Worm (Caenorhabditis elegans) whole organism, L2 larva: ENCODE measurements around the gene K10D11.6.
A peak's percentile ranks its signal among the peaks of the same experiment; 100 is the strongest.

ENCODE experiments used
- C34F6.9 ChIP-seq: fragments of 150-350 bp; optimal IDR thresholded peaks from 2 replicates; lab custom pipeline; 2014; ENCODE audit warnings: missing biosample characterization, missing genetic modification characterization
- F13H6.1 ChIP-seq: sonication (generic microtip); optimal IDR thresholded peaks from 2 replicates; lab custom pipeline; 2016; ENCODE audit warnings: missing genetic modification characterization, missing compliant biosample characterization
- R02D3.7 ChIP-seq: fragments of 150-350 bp; optimal IDR thresholded peaks from 2 replicates; lab custom pipeline; 2014; ENCODE audit warnings: missing biosample characterization, missing genetic modification characterization
- Y55F3AM.14 ChIP-seq: fragments of 200-800 bp; sonication (Bioruptor generic); optimal IDR thresholded peaks from 2 replicates; lab custom pipeline; 2018; ENCODE audit warnings: mild to moderate bottlenecking, missing genetic modification characterization, missing compliant biosample characterization
- ZK546.5 ChIP-seq: sonication (generic microtip); optimal IDR thresholded peaks from 2 replicates; lab custom pipeline; 2017; ENCODE audit warnings: missing biosample characterization, missing genetic modification characterization
- alr-1 ChIP-seq: fragments of 150-350 bp; optimal IDR thresholded peaks from 2 replicates; lab custom pipeline; 2014; ENCODE audit warnings: missing biosample characterization, missing genetic modification characterization
- aly-2 ChIP-seq: fragments of 150-350 bp; optimal IDR thresholded peaks from 2 replicates; lab custom pipeline; 2014; ENCODE audit warnings: missing biosample characterization, missing genetic modification characterization
- ama-1 ChIP-seq: fragments of 150-350 bp; optimal IDR thresholded peaks from 2 replicates; lab custom pipeline; 2018; ENCODE audit warnings: inconsistent platforms
- blmp-1 ChIP-seq: sonication (generic microtip); optimal IDR thresholded peaks from 2 replicates; lab custom pipeline; 2017; ENCODE audit warnings: missing genetic modification characterization, mild to moderate bottlenecking, missing compliant biosample characterization, antibody characterized with exemption, moderate library complexity; ENCODE audit not compliant: insufficient read depth
- ceh-16 ChIP-seq: fragments of 150-350 bp; optimal IDR thresholded peaks from 2 replicates; lab custom pipeline; 2014; ENCODE audit warnings: missing biosample characterization, missing genetic modification characterization
- ceh-82 ChIP-seq: fragments of 150-350 bp; optimal IDR thresholded peaks from 2 replicates; lab custom pipeline; 2014; ENCODE audit warnings: missing biosample characterization, missing genetic modification characterization
- crh-2 ChIP-seq: sonication (generic microtip); optimal IDR thresholded peaks from 2 replicates; lab custom pipeline; 2017; ENCODE audit warnings: missing biosample characterization, missing genetic modification characterization
- elt-1 ChIP-seq: fragments of 150-350 bp; optimal IDR thresholded peaks from 2 replicates; lab custom pipeline; 2014; ENCODE audit warnings: missing biosample characterization, missing genetic modification characterization
- fos-1 ChIP-seq: fragments of 150-350 bp; optimal IDR thresholded peaks from 2 replicates; lab custom pipeline; 2014; ENCODE audit warnings: missing biosample characterization, missing genetic modification characterization
- lin-11 ChIP-seq: fragments of 150-350 bp; sonication (generic microtip); optimal IDR thresholded peaks from 2 replicates; lab custom pipeline; 2014; ENCODE audit warnings: missing biosample characterization, missing genetic modification characterization, inconsistent platforms, mixed read lengths
- lin-39 ChIP-seq: fragments of 150-350 bp; optimal IDR thresholded peaks from 2 replicates; lab custom pipeline; 2014; ENCODE audit warnings: missing biosample characterization, missing genetic modification reagents, missing genetic modification characterization
- mbf-1 ChIP-seq: sonication (generic microtip); optimal IDR thresholded peaks from 2 replicates; lab custom pipeline; 2017; ENCODE audit warnings: missing biosample characterization, missing genetic modification characterization
- nhr-11 ChIP-seq: fragments of 150-350 bp; optimal IDR thresholded peaks from 2 replicates; lab custom pipeline; 2014; ENCODE audit warnings: missing biosample characterization, missing genetic modification characterization
- nhr-12 ChIP-seq: fragments of 150-350 bp; optimal IDR thresholded peaks from 2 replicates; lab custom pipeline; 2014; ENCODE audit warnings: missing biosample characterization, missing genetic modification characterization
- nhr-129 ChIP-seq: fragments of 150-350 bp; optimal IDR thresholded peaks from 2 replicates; lab custom pipeline; 2014; ENCODE audit warnings: missing biosample characterization, missing genetic modification characterization
- nhr-23 ChIP-seq: fragments of 150-350 bp; optimal IDR thresholded peaks from 2 replicates; lab custom pipeline; 2014; ENCODE audit warnings: missing biosample characterization, missing genetic modification reagents, missing genetic modification characterization
- nhr-237 ChIP-seq: fragments of 150-350 bp; optimal IDR thresholded peaks from 2 replicates; lab custom pipeline; 2014; ENCODE audit warnings: missing biosample characterization, missing genetic modification characterization
- nhr-6 ChIP-seq: fragments of 150-350 bp; optimal IDR thresholded peaks from 2 replicates; lab custom pipeline; 2014; ENCODE audit warnings: missing biosample characterization, missing genetic modification characterization
- nhr-77 ChIP-seq: fragments of 150-350 bp; optimal IDR thresholded peaks from 2 replicates; lab custom pipeline; 2014; ENCODE audit warnings: missing biosample characterization, missing genetic modification characterization
- sem-4 ChIP-seq: fragments of 150-350 bp; optimal IDR thresholded peaks from 2 replicates; lab custom pipeline; 2014; ENCODE audit warnings: missing biosample characterization, missing genetic modification reagents, missing genetic modification characterization
- sma-3 ChIP-seq: sonication (generic microtip); optimal IDR thresholded peaks from 2 replicates; lab custom pipeline; 2016; ENCODE audit warnings: missing genetic modification reagents, missing genetic modification characterization, missing compliant biosample characterization
- sma-9 ChIP-seq, 2 experiments: fragments of 150-350 bp in 1 of 2; sonication (generic microtip) in 1 of 2; optimal IDR thresholded peaks; 2 replicates each; lab custom pipeline; 2014 to 2016; ENCODE audit warnings: missing genetic modification characterization in 2 of 2, mild to moderate bottlenecking in 1 of 2, missing biosample characterization in 1 of 2, missing compliant biosample characterization in 1 of 2, missing genetic modification reagents in 1 of 2, moderate library complexity in 1 of 2
- snpc-4 ChIP-seq: fragments of 150-350 bp; optimal IDR thresholded peaks from 2 replicates; lab custom pipeline; 2014; ENCODE audit warnings: missing biosample characterization, missing genetic modification characterization
- unc-39 ChIP-seq: fragments of 150-350 bp; optimal IDR thresholded peaks from 2 replicates; lab custom pipeline; 2014; ENCODE audit warnings: missing biosample characterization, missing genetic modification characterization
- zag-1 ChIP-seq: fragments of 150-350 bp; optimal IDR thresholded peaks from 2 replicates; lab custom pipeline; 2014; ENCODE audit warnings: missing biosample characterization, missing genetic modification characterization
- ztf-1 ChIP-seq: fragments of 200-800 bp; sonication (Bioruptor generic); conservative IDR thresholded peaks from 2 replicates; pipeline ENCODE4 v1.3.6; 2022; ENCODE audit warnings: missing genetic modification characterization, missing compliant biosample characterization
- ztf-4 ChIP-seq: fragments of 150-350 bp; optimal IDR thresholded peaks from 2 replicates; lab custom pipeline; 2014; ENCODE audit warnings: missing biosample characterization, missing genetic modification characterization

Gene K10D11.6

DNA sequence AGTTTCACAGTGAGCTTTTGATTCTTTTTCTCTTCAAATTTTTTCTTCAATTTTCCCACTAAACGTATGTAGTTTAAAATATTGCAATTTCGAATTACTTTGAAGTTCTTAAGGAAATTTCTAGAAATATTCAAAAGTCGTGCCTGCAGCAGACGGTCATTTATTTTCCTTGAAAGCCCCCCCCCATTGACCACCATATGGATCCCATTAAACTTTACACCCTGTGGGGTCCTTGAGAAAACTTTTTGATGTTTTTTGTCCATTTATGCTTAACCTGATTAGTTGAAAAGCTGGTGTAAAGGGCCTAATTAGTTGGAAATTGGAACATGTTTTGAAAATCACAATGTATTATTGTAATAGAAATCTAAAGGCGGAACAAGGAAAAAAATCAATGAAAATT, 20.3 kb upstream of the K10D11.6 start:
- TF ChIP-seq nhr-12 (tag; lab: Kevin White, UChicago), result no peak
- no peak for TF ChIP-seq F13H6.1 (tag; lab: Kevin White, UChicago)
- no peak for TF ChIP-seq nhr-11 (tag; lab: Kevin White, UChicago)
- TF ChIP-seq nhr-77, result no peak
- no peak for TF ChIP-seq aly-2 (tag; lab: Kevin White, UChicago)
- TF ChIP-seq nhr-23 (tag; lab: Kevin White, UChicago), result no peak
- TF ChIP-seq nhr-237 (tag; lab: Kevin White, UChicago), result no peak
- TF ChIP-seq snpc-4 (tag; lab: Kevin White, UChicago), result no peak
- no peak for TF ChIP-seq mbf-1 (tag; lab: Kevin White, UChicago)
- TF ChIP-seq alr-1 (tag; lab: Kevin White, UChicago), result no peak
- no peak for TF ChIP-seq crh-2
- no peak for TF ChIP-seq ceh-16
- no peak for TF ChIP-seq nhr-6 (tag; lab: Kevin White, UChicago)
- TF ChIP-seq ztf-4 (tag; lab: Kevin White, UChicago), result no peak
- TF ChIP-seq nhr-129 (tag; lab: Kevin White, UChicago), result no peak
- no peak for TF ChIP-seq zag-1 (tag; lab: Kevin White, UChicago)
- no peak for TF ChIP-seq ama-1 (lab: Kevin White, UChicago)
- no peak for TF ChIP-seq ZK546.5 (tag; lab: Kevin White, UChicago)

- TF ChIP-seq fos-1 (tag; lab: Kevin White, UChicago) (peak; percentile 6), sma-9 (GFP tag; optimal IDR thresholded peaks at IDR 0.05; lab: Kevin White, UChicago) (peak; percentile 57), sma-9 (tag; optimal IDR thresholded peaks at IDR 0.05; lab: Kevin White, UChicago) (no peak), sma-3 (no peak), crh-2 (peak; percentile 3)
Observed at ce11 chrIV:13008405-13009208, 19.4 kb upstream of the K10D11.6 start, which contains the start of gene mbk-2. Gene mbk-2, plus strand, starts transcription at chrIV:13009158.

DNA sequence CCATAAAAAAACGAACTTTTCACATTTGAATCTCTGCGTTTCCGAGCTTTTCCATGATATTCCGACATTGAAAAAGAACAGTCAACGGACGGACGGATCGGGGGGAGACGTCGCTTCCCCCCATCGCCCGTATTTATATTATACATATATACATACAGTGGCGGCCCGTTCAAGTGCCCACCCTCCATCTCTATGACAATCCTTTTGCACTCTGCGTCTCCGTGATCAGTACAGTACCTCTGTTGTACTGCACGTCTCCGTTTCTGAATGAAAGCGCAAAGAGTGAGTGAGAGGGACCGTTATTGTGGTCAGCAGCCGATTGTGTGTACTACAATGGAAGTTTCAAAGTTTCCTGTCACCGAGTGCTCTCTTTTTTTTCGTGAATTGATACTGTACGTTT, 9.8 kb upstream of the K10D11.6 start:
- TF ChIP-seq unc-39 (tag; lab: Kevin White, UChicago) (no peak), Y55F3AM.14 (GFP tag; lab: Kevin White, UChicago) (no peak), lin-11 (tag; lab: Kevin White, UChicago) (no peak), aly-2 (tag; lab: Kevin White, UChicago) (no peak), ztf-1 (GFP tag; lab: Robert Waterston, UW) (no peak), sma-9 (GFP tag; optimal IDR thresholded peaks at IDR 0.05; lab: Kevin White, UChicago) (no peak), sma-9 (tag; optimal IDR thresholded peaks at IDR 0.05; lab: Kevin White, UChicago) (no peak), C34F6.9 (no peak), nhr-12 (tag; lab: Kevin White, UChicago) (no peak), sem-4 (tag; lab: Kevin White, UChicago) (no peak), elt-1 (tag; lab: Kevin White, UChicago) (no peak), nhr-6 (tag; lab: Kevin White, UChicago) (no peak), zag-1 (tag; lab: Kevin White, UChicago) (no peak)
- TF ChIP-seq, all 48 proteins: peak for 0

DNA sequence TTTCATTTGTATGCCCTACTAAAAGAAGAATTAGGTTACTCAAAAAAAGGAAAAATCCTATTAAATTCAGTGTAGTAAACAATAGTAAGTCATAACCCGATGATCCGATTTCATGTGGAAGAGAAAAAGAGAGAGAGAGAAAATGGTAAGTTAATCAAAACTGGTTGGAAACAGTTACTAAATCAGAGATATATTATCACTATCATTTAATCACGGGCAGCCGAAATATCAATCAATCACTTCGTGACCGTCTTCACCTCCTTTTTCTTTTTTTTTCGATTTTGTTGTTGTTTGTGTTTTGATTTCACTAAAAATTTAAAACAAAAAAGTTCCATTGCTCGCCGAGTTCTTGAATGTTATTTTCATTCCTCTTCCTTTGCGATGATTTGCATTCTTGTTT, 8.3 kb upstream of the K10D11.6 start:
- TF ChIP-seq blmp-1 (peak; percentile 10), nhr-129 (tag; lab: Kevin White, UChicago) (peak; percentile 34), mbf-1 (tag; lab: Kevin White, UChicago) (no peak), ceh-82 (no peak), sma-9 (GFP tag; optimal IDR thresholded peaks at IDR 0.05; lab: Kevin White, UChicago) (peak; percentile 47), sma-9 (tag; optimal IDR thresholded peaks at IDR 0.05; lab: Kevin White, UChicago) (no peak)

DNA sequence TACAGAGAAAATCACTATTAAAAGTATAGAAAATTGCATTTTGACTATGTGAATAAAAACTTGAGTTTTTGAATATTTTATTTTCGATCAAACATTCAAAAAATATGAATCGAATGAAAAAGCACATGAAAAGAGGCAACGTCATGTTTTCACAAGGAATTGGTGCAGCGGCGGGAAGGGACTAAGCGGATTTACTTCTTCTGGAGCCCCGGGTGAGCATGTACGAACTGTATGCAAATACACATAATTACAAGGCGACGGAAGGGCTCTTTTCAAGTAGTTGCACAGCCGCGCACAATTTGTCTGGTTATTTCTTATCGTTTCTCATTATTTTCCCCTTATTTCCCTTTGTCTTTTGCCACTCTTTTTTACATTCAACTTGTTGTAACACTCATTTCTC, 6.6 kb upstream of the K10D11.6 start, which contains the start of gene K10D11.7:
K10D11.7 (minus strand) TSS at position 101 of the 400 bp plus-strand sequence.
- TF ChIP-seq nhr-77 (no peak), aly-2 (tag; lab: Kevin White, UChicago) (no peak), R02D3.7 (no peak), sem-4 (tag; lab: Kevin White, UChicago) (no peak), snpc-4 (tag; lab: Kevin White, UChicago) (no peak), lin-39 (tag; lab: Kevin White, UChicago) (no peak)
